Worm (Caenorhabditis elegans) whole organism, young adult: ENCODE results near the gene cts-1.

Experiments used
- B0336.3 ChIP-seq: fragments of 200-800 bp; sonication (Bioruptor generic); IDR thresholded peaks from 2 replicates; pipeline ENCODE4 v1.3.6; 2022; ENCODE audit warnings: missing genetic modification characterization, missing compliant biosample characterization
- F23B12.7 ChIP-seq: sonication (generic microtip); optimal IDR thresholded peaks from 2 replicates; lab custom pipeline; 2017; ENCODE audit warnings: missing genetic modification characterization, mild to moderate bottlenecking, missing compliant biosample characterization, antibody characterized with exemption, moderate library complexity; ENCODE audit not compliant: insufficient read depth
- F57C9.4 ChIP-seq: sonication (generic microtip); optimal IDR thresholded peaks from 2 replicates; lab custom pipeline; 2017; ENCODE audit warnings: mild to moderate bottlenecking, missing genetic modification characterization, missing compliant biosample characterization
- K11D2.4 ChIP-seq: fragments of 200-800 bp; sonication (Bioruptor generic); IDR thresholded peaks from 2 replicates; pipeline ENCODE4 v1.3.6; 2022; ENCODE audit warnings: missing genetic modification reagents, missing genetic modification characterization, missing compliant biosample characterization
- T07F8.4 ChIP-seq: sonication (generic microtip); optimal IDR thresholded peaks from 2 replicates; lab custom pipeline; 2016; ENCODE audit warnings: mild to moderate bottlenecking, missing genetic modification characterization, moderate library complexity, missing compliant biosample characterization
- Y53G8AR.9 ChIP-seq: fragments of 200-800 bp; sonication (Bioruptor generic); conservative IDR thresholded peaks from 2 replicates; pipeline ENCODE4 v1.3.6; 2022; ENCODE audit warnings: missing genetic modification reagents, missing genetic modification characterization, missing compliant biosample characterization
- Y67H2A.10 ChIP-seq: fragments of 200-800 bp; sonication (Bioruptor generic); conservative IDR thresholded peaks from 2 replicates; pipeline ENCODE4 v1.3.6; 2022; ENCODE audit warnings: missing genetic modification reagents, missing genetic modification characterization, missing compliant biosample characterization
- Y79H2A.3 ChIP-seq: fragments of 200-800 bp; sonication (Bioruptor generic); conservative IDR thresholded peaks from 2 replicates; pipeline ENCODE4 v1.3.6; 2022; ENCODE audit warnings: missing genetic modification reagents, missing genetic modification characterization, missing compliant biosample characterization
- akir-1 ChIP-seq: fragments of 200-800 bp; sonication (Bioruptor generic); optimal IDR thresholded peaks from 2 replicates; lab custom pipeline; 2018; ENCODE audit warnings: mild to moderate bottlenecking, missing genetic modification characterization, moderate library complexity, missing compliant biosample characterization
- atf-7 ChIP-seq: sonication (generic microtip); optimal IDR thresholded peaks from 2 replicates; lab custom pipeline; 2017; ENCODE audit warnings: mild to moderate bottlenecking, missing genetic modification characterization, missing compliant biosample characterization
- attf-5 ChIP-seq: fragments of 200-800 bp; sonication (Bioruptor generic); optimal IDR thresholded peaks from 2 replicates; lab custom pipeline; 2018; ENCODE audit warnings: mild to moderate bottlenecking, missing genetic modification characterization, missing compliant biosample characterization
- attf-6 ChIP-seq: fragments of 200-800 bp; sonication (Bioruptor generic); IDR thresholded peaks from 2 replicates; pipeline ENCODE4 v1.3.6; 2022; ENCODE audit warnings: missing genetic modification reagents, missing genetic modification characterization, missing compliant biosample characterization
- ceh-100 ChIP-seq: fragments of 200-800 bp; sonication (Bioruptor generic); IDR thresholded peaks from 2 replicates; pipeline ENCODE4 v1.3.6; 2022; ENCODE audit warnings: missing genetic modification reagents, missing genetic modification characterization, missing compliant biosample characterization
- ceh-40 ChIP-seq: fragments of 200-800 bp; sonication (Bioruptor generic); IDR thresholded peaks from 2 replicates; pipeline ENCODE4 v1.3.6; 2022; ENCODE audit warnings: missing genetic modification characterization, missing compliant biosample characterization
- ceh-58 ChIP-seq: fragments of 200-800 bp; sonication (Bioruptor generic); IDR thresholded peaks from 2 replicates; pipeline ENCODE4 v1.3.6; 2022; ENCODE audit warnings: missing genetic modification characterization, missing compliant biosample characterization
- ceh-91 ChIP-seq: fragments of 200-800 bp; sonication (Bioruptor generic); IDR thresholded peaks from 2 replicates; pipeline ENCODE4 v1.3.6; 2022; ENCODE audit warnings: missing genetic modification reagents, missing genetic modification characterization, missing compliant biosample characterization
- dpl-1 ChIP-seq: fragments of 150-350 bp; optimal IDR thresholded peaks from 2 replicates; lab custom pipeline; 2014; ENCODE audit warnings: missing biosample characterization, missing genetic modification reagents, missing genetic modification characterization
- egl-18 ChIP-seq: fragments of 200-800 bp; sonication (Bioruptor generic); IDR thresholded peaks from 2 replicates; pipeline ENCODE4 v1.3.6; 2022; ENCODE audit warnings: missing genetic modification reagents, missing genetic modification characterization, missing compliant biosample characterization
- ekl-4 ChIP-seq: fragments of 200-800 bp; sonication (Bioruptor generic); IDR thresholded peaks from 2 replicates; pipeline ENCODE4 v1.3.6; 2022; ENCODE audit warnings: missing genetic modification reagents, missing genetic modification characterization, missing compliant biosample characterization
- gei-17 ChIP-seq: fragments of 200-800 bp; sonication (Bioruptor generic); optimal IDR thresholded peaks from 2 replicates; lab custom pipeline; 2018; ENCODE audit warnings: mild to moderate bottlenecking, missing genetic modification characterization, missing compliant biosample characterization
- hsf-1 ChIP-seq: fragments of 200-800 bp; sonication (Bioruptor generic); IDR thresholded peaks from 2 replicates; pipeline ENCODE4 v1.3.6; 2022; ENCODE audit warnings: missing genetic modification reagents, missing genetic modification characterization, missing compliant biosample characterization
- lin-26 ChIP-seq: fragments of 200-800 bp; sonication (Bioruptor generic); IDR thresholded peaks from 2 replicates; pipeline ENCODE4 v1.3.6; 2022; ENCODE audit warnings: missing genetic modification reagents, missing genetic modification characterization, missing compliant biosample characterization
- lsl-1 ChIP-seq: fragments of 200-800 bp; sonication (Bioruptor generic); optimal IDR thresholded peaks from 2 replicates; lab custom pipeline; 2018; ENCODE audit warnings: mild to moderate bottlenecking, missing genetic modification characterization, moderate library complexity, missing compliant biosample characterization
- madf-3 ChIP-seq: fragments of 200-800 bp; sonication (Bioruptor generic); IDR thresholded peaks from 2 replicates; pipeline ENCODE4 v1.3.6; 2022; ENCODE audit warnings: missing genetic modification reagents, missing genetic modification characterization, missing compliant biosample characterization
- madf-6 ChIP-seq: fragments of 200-800 bp; sonication (Bioruptor generic); IDR thresholded peaks from 2 replicates; pipeline ENCODE4 v1.3.6; 2022; ENCODE audit warnings: missing genetic modification reagents, missing genetic modification characterization, missing compliant biosample characterization
- madf-8 ChIP-seq: fragments of 200-800 bp; sonication (Bioruptor generic); conservative IDR thresholded peaks from 2 replicates; pipeline ENCODE4 v1.3.6; 2022; ENCODE audit warnings: missing genetic modification reagents, missing genetic modification characterization, missing compliant biosample characterization
- mxl-1 ChIP-seq: sonication (generic microtip); optimal IDR thresholded peaks from 2 replicates; lab custom pipeline; 2016; ENCODE audit warnings: missing genetic modification characterization, missing compliant biosample characterization
- nfya-1 ChIP-seq: sonication (generic microtip); optimal IDR thresholded peaks from 2 replicates; lab custom pipeline; 2017; ENCODE audit warnings: antibody characterized with exemption, missing compliant biosample characterization, missing genetic modification characterization, borderline replicate concordance; ENCODE audit not compliant: insufficient read depth
- nhr-27 ChIP-seq: fragments of 200-800 bp; sonication (Bioruptor generic); optimal IDR thresholded peaks from 2 replicates; lab custom pipeline; 2018; ENCODE audit warnings: mild to moderate bottlenecking, missing genetic modification characterization, moderate library complexity, missing compliant biosample characterization
- nhr-80 ChIP-seq: sonication (generic microtip); optimal IDR thresholded peaks from 2 replicates; lab custom pipeline; 2016; ENCODE audit warnings: missing genetic modification characterization, missing compliant biosample characterization
- nhr-90 ChIP-seq: sonication (generic microtip); optimal IDR thresholded peaks from 2 replicates; lab custom pipeline; 2016; ENCODE audit warnings: missing genotype, mild to moderate bottlenecking, missing genetic modification characterization, missing compliant biosample characterization
- somi-1 ChIP-seq: fragments of 200-800 bp; sonication (Bioruptor generic); optimal IDR thresholded peaks from 2 replicates; lab custom pipeline; 2018; ENCODE audit warnings: mild to moderate bottlenecking, missing genetic modification characterization, missing compliant biosample characterization
- tbp1 ChIP-seq: fragments of 200-800 bp; sonication (Bioruptor generic); optimal IDR thresholded peaks from 2 replicates; lab custom pipeline; 2018; ENCODE audit warnings: mild to moderate bottlenecking, missing genetic modification characterization, missing compliant biosample characterization
- unc-62 ChIP-seq: fragments of 150-350 bp; optimal IDR thresholded peaks from 2 replicates; lab custom pipeline; 2014; ENCODE audit warnings: missing biosample characterization, missing genetic modification reagents, missing genetic modification characterization
- ztf-22 ChIP-seq: fragments of 200-800 bp; sonication (Bioruptor generic); optimal IDR thresholded peaks from 2 replicates; lab custom pipeline; 2018; ENCODE audit warnings: mild to moderate bottlenecking, missing genetic modification characterization, moderate library complexity, missing compliant biosample characterization
- ztf-26 ChIP-seq: sonication (generic microtip); optimal IDR thresholded peaks from 2 replicates; lab custom pipeline; 2017; ENCODE audit warnings: missing genetic modification characterization, missing compliant biosample characterization
- ztf-28 ChIP-seq: fragments of 200-800 bp; sonication (Bioruptor generic); IDR thresholded peaks from 2 replicates; pipeline ENCODE4 v1.3.6; 2022; ENCODE audit warnings: missing genetic modification reagents, missing genetic modification characterization, missing compliant biosample characterization

Gene cts-1

DNA sequence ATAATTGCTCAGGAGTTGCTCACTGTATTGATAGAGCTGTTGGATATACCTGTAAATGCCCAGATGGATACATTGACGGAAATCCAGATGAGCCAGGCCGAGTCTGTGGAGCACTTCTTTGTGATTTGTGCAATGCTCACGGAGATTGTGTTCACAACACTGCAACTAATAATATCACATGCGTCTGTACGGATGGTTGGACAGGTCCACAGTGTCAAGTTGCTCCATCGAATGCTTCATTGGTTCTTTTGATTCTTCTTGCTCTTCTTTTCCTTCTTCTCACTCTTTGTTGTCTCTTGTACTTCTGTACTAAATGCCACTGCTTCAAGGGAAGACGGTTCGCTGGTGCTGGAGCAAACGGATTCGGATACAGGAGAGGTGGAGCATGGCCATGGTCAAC lies 34.6 kb downstream of the cts-1 start:
- no peak for TF ChIP-seq tbp1 (GFP tag; lab: Kevin White, UChicago)
- TF ChIP-seq madf-3 = no peak
- no peak for TF ChIP-seq hsf-1
- TF ChIP-seq mxl-1 = no peak
- no peak for TF ChIP-seq F23B12.7 (tag; lab: Kevin White, UChicago)
- no peak for TF ChIP-seq madf-6
- TF ChIP-seq K11D2.4 (GFP tag; lab: Robert Waterston, UW) = no peak
- no peak for TF ChIP-seq dpl-1
- TF ChIP-seq gei-17 (GFP tag; lab: Kevin White, UChicago) = no peak
- no peak for TF ChIP-seq nhr-27 (tag; lab: Kevin White, UChicago)
- TF ChIP-seq ceh-58 (GFP tag; lab: Robert Waterston, UW) = no peak
- no peak for TF ChIP-seq egl-18 (GFP tag; lab: Robert Waterston, UW)
- no peak for TF ChIP-seq somi-1 (GFP tag; lab: Kevin White, UChicago)
- TF ChIP-seq madf-8 = no peak
- no peak for TF ChIP-seq akir-1 (GFP tag; lab: Kevin White, UChicago)
- TF ChIP-seq attf-5 (GFP tag; lab: Kevin White, UChicago) = no peak
- TF ChIP-seq lsl-1 = no peak
- TF ChIP-seq Y67H2A.10 (GFP tag; lab: Robert Waterston, UW) = no peak

DNA sequence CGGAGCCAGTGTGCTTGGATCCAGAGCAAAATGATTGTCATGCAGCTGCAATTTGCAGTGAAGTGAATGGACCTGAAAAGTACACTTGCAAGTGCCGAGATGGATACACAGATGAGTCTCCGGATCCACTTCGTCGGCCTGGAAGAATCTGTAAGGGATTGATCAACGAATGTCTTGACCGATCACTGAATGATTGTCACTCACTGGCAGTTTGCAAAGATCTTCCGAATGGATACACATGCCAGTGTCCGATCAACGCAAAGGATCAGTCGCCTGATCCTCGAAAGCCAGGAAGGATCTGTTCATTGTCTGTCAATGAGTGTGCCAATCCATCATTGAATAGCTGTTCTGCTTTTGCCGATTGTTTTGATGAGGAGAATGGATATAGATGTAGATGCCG lies 37.0 kb downstream of the cts-1 start:
- TF ChIP-seq Y79H2A.3 (no peak), ceh-40 (GFP tag; lab: Robert Waterston, UW) (no peak), nhr-80 (tag; lab: Kevin White, UChicago) (no peak), ztf-28 (GFP tag; lab: Robert Waterston, UW) (no peak), ztf-22 (GFP tag; lab: Kevin White, UChicago) (no peak), Y53G8AR.9 (no peak), somi-1 (GFP tag; lab: Kevin White, UChicago) (no peak), T07F8.4 (no peak), lin-26 (GFP tag; lab: Robert Waterston, UW) (no peak), ztf-26 (tag; lab: Kevin White, UChicago) (no peak)

DNA sequence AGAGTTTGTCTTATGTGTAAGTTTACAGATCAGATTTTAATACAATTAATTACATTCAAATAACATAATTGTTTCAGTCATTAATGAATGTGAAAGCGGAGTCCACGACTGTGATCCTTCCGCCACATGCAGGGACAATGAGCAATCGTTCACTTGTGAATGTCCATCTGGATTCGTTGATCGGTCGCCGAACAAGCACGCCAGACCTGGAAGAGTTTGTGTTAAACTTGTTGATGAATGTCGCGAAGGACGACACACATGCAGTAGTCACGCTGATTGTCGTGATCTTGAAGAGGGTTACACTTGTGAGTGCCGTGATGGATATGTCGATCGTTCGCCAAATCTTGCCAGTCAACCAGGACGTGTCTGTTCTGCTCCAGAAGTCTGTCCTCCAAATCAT lies 37.9 kb downstream of the cts-1 start:
- TF ChIP-seq nfya-1 (tag; lab: Kevin White, UChicago) (no peak), nhr-80 (tag; lab: Kevin White, UChicago) (no peak), akir-1 (GFP tag; lab: Kevin White, UChicago) (no peak), unc-62 (GFP tag; lab: Kevin White, UChicago) (no peak), B0336.3 (GFP tag; lab: Robert Waterston, UW) (no peak), lsl-1 (no peak), attf-6 (GFP tag; lab: Robert Waterston, UW) (no peak), F57C9.4 (tag; lab: Kevin White, UChicago) (no peak), ekl-4 (no peak), Y67H2A.10 (GFP tag; lab: Robert Waterston, UW) (no peak), atf-7 (tag; lab: Kevin White, UChicago) (no peak), ceh-100 (no peak), ceh-91 (GFP tag; lab: Robert Waterston, UW) (no peak), nhr-90 (no peak), madf-8 (no peak)
